Worm (Caenorhabditis elegans): Measurements from ENCODE around the gene F21A3.3.
A peak's percentile ranks its signal among the peaks of the same experiment; 100 is the strongest.

Gene F21A3.3

ce11 chrV:15559047-15559446 is 41.5 kb downstream of the F21A3.3 start, which contains the start of gene acr-18:
Gene acr-18, minus strand, starts transcription at chrV:15559147.
- no peak for TF ChIP-seq blmp-1 (tag; optimal IDR thresholded peaks at IDR 0.05)
- TF ChIP-seq mls-2 (tag; optimal IDR thresholded peaks at IDR 0.05): no peak
- TF ChIP-seq ham-2 (GFP tag; optimal IDR thresholded peaks at IDR 0.05): no peak
- TF ChIP-seq tbx-8 (GFP tag; optimal IDR thresholded peaks at IDR 0.05): no peak
- TF ChIP-seq elt-1 (tag; optimal IDR thresholded peaks at IDR 0.05; ENCODE audit: borderline replicate concordance, insufficient read depth): no peak
- TF ChIP-seq nhr-12 (tag; optimal IDR thresholded peaks at IDR 0.05): no peak
- TF ChIP-seq bed-3 (GFP tag; optimal IDR thresholded peaks at IDR 0.05): no peak
- TF ChIP-seq lin-32 (GFP tag; optimal IDR thresholded peaks at IDR 0.05): no peak
- TF ChIP-seq flh-1 (GFP tag; optimal IDR thresholded peaks at IDR 0.05): no peak
- TF ChIP-seq unc-62 (GFP tag; optimal IDR thresholded peaks at IDR 0.05): no peak
- no peak for TF ChIP-seq unc-120 (tag; optimal IDR thresholded peaks at IDR 0.05; ENCODE audit: poor library complexity, severe bottlenecking)
- TF ChIP-seq lsy-2 (tag; optimal IDR thresholded peaks at IDR 0.05): no peak
- no peak for TF ChIP-seq nhr-2 (tag; optimal IDR thresholded peaks at IDR 0.05)

- no peak for TF ChIP-seq cnd-1 (tag; optimal IDR thresholded peaks at IDR 0.05)
- TF ChIP-seq mep-1 (tag; optimal IDR thresholded peaks at IDR 0.05): no peak
- TF ChIP-seq zip-8 (tag; optimal IDR thresholded peaks at IDR 0.05): no peak
- TF ChIP-seq nhr-237 (tag; optimal IDR thresholded peaks at IDR 0.05): no peak
- TF ChIP-seq bed-3 (GFP tag; optimal IDR thresholded peaks at IDR 0.05): no peak
- TF ChIP-seq unc-39 (tag; optimal IDR thresholded peaks at IDR 0.05): no peak
- no peak for TF ChIP-seq ztf-11 (tag; optimal IDR thresholded peaks at IDR 0.05)
- no peak for TF ChIP-seq ham-2 (GFP tag; optimal IDR thresholded peaks at IDR 0.05)
- TF ChIP-seq sptf-1 (tag; optimal IDR thresholded peaks at IDR 0.05): no peak
- TF ChIP-seq nhr-12 (tag; optimal IDR thresholded peaks at IDR 0.05): no peak
- TF ChIP-seq unc-120 (tag; optimal IDR thresholded peaks at IDR 0.05; ENCODE audit: poor library complexity, severe bottlenecking): no peak
- no peak for TF ChIP-seq drap-1 (GFP tag; optimal IDR thresholded peaks at IDR 0.05)
- TF ChIP-seq blmp-1 (tag; optimal IDR thresholded peaks at IDR 0.05): no peak
Observed at ce11 chrV:15559729-15560128, 42.2 kb downstream of the F21A3.3 start.

DNA sequence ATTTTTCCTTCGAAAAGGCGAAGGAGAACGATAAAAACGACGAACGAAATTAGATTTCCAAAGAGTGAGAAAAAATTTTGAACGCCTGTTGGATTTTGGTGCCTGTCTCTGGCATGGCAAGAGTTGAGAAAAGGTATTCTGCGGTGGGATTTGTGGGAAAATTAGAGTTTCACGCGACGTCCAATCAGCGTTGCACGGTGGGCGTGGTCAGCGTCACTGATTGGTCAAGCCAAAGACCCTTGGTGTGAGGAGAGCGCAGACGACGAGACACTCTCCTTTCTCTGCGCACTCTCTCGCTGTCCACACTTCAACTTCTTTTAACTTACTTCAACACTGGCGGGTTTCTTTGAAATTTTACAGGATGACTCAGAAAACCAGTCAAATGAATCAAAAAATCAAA is 45.0 kb downstream of the F21A3.3 start:
- TF ChIP-seq nhr-2 (tag; optimal IDR thresholded peaks at IDR 0.05) (no peak), snpc-4 (tag; optimal IDR thresholded peaks at IDR 0.05) (no peak), sem-2 (GFP tag; optimal IDR thresholded peaks at IDR 0.05) (no peak), pha-4 (tag; optimal IDR thresholded peaks at IDR 0.05) (no peak), nhr-237 (tag; optimal IDR thresholded peaks at IDR 0.05) (no peak), nhr-12 (tag; optimal IDR thresholded peaks at IDR 0.05) (no peak), ceh-83 (GFP tag; optimal IDR thresholded peaks at IDR 0.05) (no peak), drap-1 (GFP tag; optimal IDR thresholded peaks at IDR 0.05) (no peak), ztf-11 (tag; optimal IDR thresholded peaks at IDR 0.05) (no peak), hlh-1 (tag; optimal IDR thresholded peaks at IDR 0.05) (no peak), tbx-8 (GFP tag; optimal IDR thresholded peaks at IDR 0.05) (no peak)

DNA sequence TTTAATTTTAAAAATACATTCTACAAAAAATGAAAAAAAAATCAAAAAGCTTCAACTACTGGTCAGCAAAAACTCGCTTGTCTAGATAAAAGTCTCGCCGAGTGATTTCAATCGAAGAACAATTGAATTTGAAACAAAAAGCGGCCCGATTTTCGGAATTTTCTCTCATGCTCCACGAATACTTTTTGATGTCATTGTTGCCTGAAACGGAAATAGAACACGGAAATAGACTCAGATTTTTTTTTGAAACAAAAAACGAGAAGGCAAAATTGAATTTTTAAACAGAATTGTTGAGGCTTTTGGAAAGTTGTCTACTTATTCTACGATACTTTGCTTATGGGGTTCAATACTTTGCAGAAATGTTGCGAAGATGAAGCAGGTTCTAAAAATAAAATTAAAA is 46.0 kb downstream of the F21A3.3 start:
- TF ChIP-seq unc-39 (tag; optimal IDR thresholded peaks at IDR 0.05): no peak
- TF ChIP-seq snpc-4 (tag; optimal IDR thresholded peaks at IDR 0.05): no peak
- TF ChIP-seq mls-2 (tag; optimal IDR thresholded peaks at IDR 0.05): no peak
- no peak for TF ChIP-seq lsy-2 (tag; optimal IDR thresholded peaks at IDR 0.05)
- no peak for TF ChIP-seq M03D4.4 (tag; optimal IDR thresholded peaks at IDR 0.05)
- no peak for TF ChIP-seq sem-2 (GFP tag; optimal IDR thresholded peaks at IDR 0.05)
- TF ChIP-seq tbx-8 (GFP tag; optimal IDR thresholded peaks at IDR 0.05): no peak
- no peak for TF ChIP-seq hlh-1 (tag; optimal IDR thresholded peaks at IDR 0.05)
- TF ChIP-seq nhr-237 (tag; optimal IDR thresholded peaks at IDR 0.05): no peak
- TF ChIP-seq mab-5 (tag; optimal IDR thresholded peaks at IDR 0.05): no peak
- TF ChIP-seq ham-2 (GFP tag; optimal IDR thresholded peaks at IDR 0.05): no peak
- TF ChIP-seq unc-62 (GFP tag; optimal IDR thresholded peaks at IDR 0.05): no peak

- no peak for TF ChIP-seq ztf-11 (tag; optimal IDR thresholded peaks at IDR 0.05)
- TF ChIP-seq hlh-1 (tag; optimal IDR thresholded peaks at IDR 0.05): peak; percentile 54
- TF ChIP-seq elt-3 (tag; optimal IDR thresholded peaks at IDR 0.05): no peak
- no peak for TF ChIP-seq snpc-4 (tag; optimal IDR thresholded peaks at IDR 0.05)
Observed at ce11 chrV:15563985-15564384, 46.5 kb downstream of the F21A3.3 start.

Measured in whole organism, mixed stage, embryonic.